Fruit fly (Drosophila melanogaster) whole organism, embryonic: ENCODE data around the gene CG10195.

Experiments used
- CG10267 ChIP-seq: fragments of 200-800 bp; sonication (Bioruptor generic); optimal IDR thresholded peaks from 2 replicates; lab custom pipeline; 2018; ENCODE audit warnings: missing biosample characterization, mild to moderate bottlenecking, missing genetic modification characterization, moderate library complexity
- CG10565 ChIP-seq: fragments of 200-800 bp; sonication (Bioruptor generic); optimal IDR thresholded peaks from 3 replicates; lab custom pipeline; 2016; ENCODE audit warnings: missing biosample characterization, mild to moderate bottlenecking, missing genetic modification characterization
- CG11093 ChIP-seq: fragments of 200-800 bp; sonication (Bioruptor generic); IDR thresholded peaks from 3 replicates; pipeline ENCODE4 v1.3.6; 2022; ENCODE audit warnings: missing biosample characterization, missing genetic modification characterization
- CG11456 ChIP-seq: fragments of 200-800 bp; sonication (Bioruptor generic); IDR thresholded peaks from 3 replicates; pipeline ENCODE4 v1.3.6; 2022; ENCODE audit warnings: missing biosample characterization, missing genetic modification characterization
- CG11504 ChIP-seq: fragments of 200-800 bp; sonication (Bioruptor generic); optimal IDR thresholded peaks from 3 replicates; lab custom pipeline; 2019; ENCODE audit warnings: missing biosample characterization, mild to moderate bottlenecking, missing genetic modification characterization, moderate library complexity
- CG12071 ChIP-seq: fragments of 200-800 bp; sonication (Bioruptor generic); optimal IDR thresholded peaks from 3 replicates; lab custom pipeline; 2018; ENCODE audit warnings: missing biosample characterization, mild to moderate bottlenecking, missing genetic modification characterization
- CG1647 ChIP-seq: fragments of 200-800 bp; sonication (Bioruptor generic); optimal IDR thresholded peaks from 3 replicates; lab custom pipeline; 2016; ENCODE audit warnings: missing biosample characterization, missing genetic modification characterization
- CG16813 ChIP-seq: fragments of 200-800 bp; sonication (Bioruptor generic); IDR thresholded peaks from 3 replicates; pipeline ENCODE4 v1.3.6; 2022; ENCODE audit warnings: missing biosample characterization, missing genetic modification characterization; ENCODE audit not compliant: partially characterized antibody
- CG16815 ChIP-seq: fragments of 200-800 bp; sonication (Bioruptor generic); optimal IDR thresholded peaks from 3 replicates; lab custom pipeline; 2017; ENCODE audit warnings: missing biosample characterization, mild to moderate bottlenecking, missing genetic modification characterization
- CG17385 ChIP-seq: fragments of 200-800 bp; sonication (Bioruptor generic); optimal IDR thresholded peaks from 3 replicates; lab custom pipeline; 2018; ENCODE audit warnings: missing biosample characterization, mild to moderate bottlenecking, missing genetic modification characterization
- CG17612 ChIP-seq: fragments of 200-800 bp; sonication (Bioruptor generic); IDR thresholded peaks from 2 replicates; pipeline ENCODE4 v1.3.6; 2022; ENCODE audit warnings: missing biosample characterization, missing genetic modification characterization
- CG1792 ChIP-seq: fragments of 200-800 bp; sonication (Bioruptor generic); optimal IDR thresholded peaks from 2 replicates; lab custom pipeline; 2016; ENCODE audit warnings: missing biosample characterization, missing genetic modification characterization
- CG18262 ChIP-seq: fragments of 200-800 bp; optimal IDR thresholded peaks from 3 replicates; lab custom pipeline; 2019; ENCODE audit warnings: missing biosample characterization, mild to moderate bottlenecking, missing genetic modification characterization, moderate library complexity
- CG2678 ChIP-seq: fragments of 200-800 bp; sonication (Bioruptor generic); optimal IDR thresholded peaks from 3 replicates; lab custom pipeline; 2019; ENCODE audit warnings: missing biosample characterization, mild to moderate bottlenecking, missing genetic modification characterization, moderate library complexity
- CG31388 ChIP-seq: fragments of 200-800 bp; sonication (Bioruptor generic); optimal IDR thresholded peaks from 2 replicates; lab custom pipeline; 2016; ENCODE audit warnings: missing biosample characterization, missing genetic modification characterization
- CG34376 ChIP-seq: fragments of 200-800 bp; sonication (Bioruptor generic); optimal IDR thresholded peaks from 2 replicates; lab custom pipeline; 2018; ENCODE audit warnings: missing biosample characterization, mild to moderate bottlenecking, missing genetic modification characterization
- CG43689 ChIP-seq: fragments of 200-800 bp; sonication (Bioruptor generic); IDR thresholded peaks from 2 replicates; pipeline ENCODE4 v1.3.6; 2022; ENCODE audit warnings: missing biosample characterization, missing genetic modification characterization
- CG4707 ChIP-seq: fragments of 200-800 bp; sonication (Bioruptor generic); optimal IDR thresholded peaks from 2 replicates; lab custom pipeline; 2018; ENCODE audit warnings: missing biosample characterization, mild to moderate bottlenecking, missing genetic modification characterization, moderate library complexity
- CG5245 ChIP-seq: fragments of 200-800 bp; sonication (Bioruptor generic); optimal IDR thresholded peaks from 3 replicates; lab custom pipeline; 2016; ENCODE audit warnings: missing biosample characterization, missing genetic modification characterization
- CG6254 ChIP-seq: fragments of 200-800 bp; sonication (Bioruptor generic); optimal IDR thresholded peaks from 3 replicates; lab custom pipeline; 2017; ENCODE audit warnings: mild to moderate bottlenecking, missing biosample characterization, missing genetic modification reagents, missing genetic modification characterization
- CG6791 ChIP-seq: fragments of 200-800 bp; sonication (Bioruptor generic); IDR thresholded peaks from 3 replicates; pipeline ENCODE4 v1.3.6; 2022; ENCODE audit warnings: missing biosample characterization, missing genetic modification characterization; ENCODE audit not compliant: partially characterized antibody
- CG6854 ChIP-seq: fragments of 200-800 bp; sonication (Bioruptor generic); optimal IDR thresholded peaks from 3 replicates; lab custom pipeline; 2017; ENCODE audit warnings: missing biosample characterization, mild to moderate bottlenecking, missing genetic modification characterization
- CG7357 ChIP-seq: fragments of 200-800 bp; sonication (Bioruptor generic); IDR thresholded peaks from 3 replicates; pipeline ENCODE4 v1.3.6; 2022; ENCODE audit warnings: missing biosample characterization, missing genetic modification characterization
- CG7987 ChIP-seq: fragments of 200-800 bp; sonication (Bioruptor generic); optimal IDR thresholded peaks from 2 replicates; lab custom pipeline; 2018; ENCODE audit warnings: missing biosample characterization, mild to moderate bottlenecking, missing genetic modification characterization, moderate library complexity
- CG8290 ChIP-seq, 3 experiments: fragments of 200-800 bp; sonication (Bioruptor generic); optimal IDR thresholded peaks; 2 replicates each; lab custom pipeline; 2016 to 2019; ENCODE audit warnings: missing biosample characterization in 3 of 3, missing genetic modification characterization in 3 of 3, mild to moderate bottlenecking in 2 of 3, moderate library complexity in 1 of 3
- CG8924 ChIP-seq: fragments of 200-800 bp; optimal IDR thresholded peaks from 3 replicates; lab custom pipeline; 2019; ENCODE audit warnings: missing biosample characterization, mild to moderate bottlenecking, missing genetic modification characterization, moderate library complexity
- ERR ChIP-seq: fragments of 200-800 bp; sonication (Bioruptor generic); optimal IDR thresholded peaks from 2 replicates; lab custom pipeline; 2016; ENCODE audit warnings: missing biosample characterization, missing genetic modification characterization
- Elba2 ChIP-seq: fragments of 200-800 bp; sonication (Bioruptor generic); optimal IDR thresholded peaks from 3 replicates; lab custom pipeline; 2016; ENCODE audit warnings: missing biosample characterization, missing genetic modification characterization
- HLH4C ChIP-seq: fragments of 200-800 bp; sonication (Bioruptor generic); IDR thresholded peaks from 3 replicates; pipeline ENCODE4 v1.3.6; 2022; ENCODE audit warnings: missing biosample characterization, missing genetic modification characterization; ENCODE audit not compliant: partially characterized antibody
- HmgZ ChIP-seq: fragments of 200-800 bp; sonication (Bioruptor generic); optimal IDR thresholded peaks from 2 replicates; lab custom pipeline; 2018; ENCODE audit warnings: missing biosample characterization, mild to moderate bottlenecking, missing genetic modification characterization
- Mrtf ChIP-seq: fragments of 200-800 bp; sonication (Bioruptor generic); IDR thresholded peaks from 3 replicates; pipeline ENCODE4 v1.3.6; 2022; ENCODE audit warnings: missing biosample characterization, missing genetic modification characterization
- Nf-YB ChIP-seq: fragments of 200-800 bp; sonication (Bioruptor generic); optimal IDR thresholded peaks from 3 replicates; lab custom pipeline; 2019; ENCODE audit warnings: missing biosample characterization, mild to moderate bottlenecking, missing genetic modification characterization, moderate library complexity
- Poxn ChIP-seq: fragments of 200-800 bp; sonication (Bioruptor generic); IDR thresholded peaks from 2 replicates; pipeline ENCODE4 v1.3.6; 2022; ENCODE audit warnings: missing biosample characterization, missing genetic modification characterization
- Rfx ChIP-seq: fragments of 200-800 bp; sonication (Bioruptor generic); IDR thresholded peaks from 2 replicates; pipeline ENCODE4 v1.3.6; 2022; ENCODE audit warnings: missing biosample characterization, missing genetic modification characterization
- Taf1 ChIP-seq: fragments of 200-800 bp; sonication (Bioruptor generic); IDR thresholded peaks from 2 replicates; pipeline ENCODE4 v1.3.6; 2022; ENCODE audit warnings: missing biosample characterization, missing genetic modification characterization
- Trl ChIP-seq, 3 experiments: fragments of >200 bp in 2 of 3; fragments of 200-800 bp in 1 of 3; sonication (Bioruptor generic) in 1 of 3; optimal IDR thresholded peaks; 2 replicates in 1 of 3; 3 replicates in 2 of 3; lab custom pipeline; 2016 to 2017; ENCODE audit warnings: missing biosample characterization in 1 of 3, missing genetic modification characterization in 1 of 3
- Vsx1 ChIP-seq: fragments of 200-800 bp; sonication (Bioruptor generic); optimal IDR thresholded peaks from 2 replicates; lab custom pipeline; 2017; ENCODE audit warnings: missing biosample characterization, mild to moderate bottlenecking, missing genetic modification characterization, missing genetic modification reagents
- ash1 ChIP-seq: fragments of 200-800 bp; sonication (Bioruptor generic); optimal IDR thresholded peaks from 2 replicates; lab custom pipeline; 2018; ENCODE audit warnings: missing biosample characterization, mild to moderate bottlenecking, missing genetic modification characterization
- cato ChIP-seq: fragments of 200-800 bp; sonication (Bioruptor generic); optimal IDR thresholded peaks from 2 replicates; lab custom pipeline; 2016; ENCODE audit warnings: missing biosample characterization, missing genetic modification characterization, borderline replicate concordance
- dm ChIP-seq: fragments of 200-800 bp; sonication (Bioruptor generic); optimal IDR thresholded peaks from 3 replicates; lab custom pipeline; 2016; ENCODE audit warnings: missing biosample characterization, missing genetic modification characterization
- emc ChIP-seq: fragments of 200-800 bp; sonication (Bioruptor generic); optimal IDR thresholded peaks from 2 replicates; lab custom pipeline; 2016; ENCODE audit warnings: missing biosample characterization, missing genetic modification characterization
- eve ChIP-seq, 2 experiments: fragments of >200 bp; optimal IDR thresholded peaks; 2 replicates each; lab custom pipeline; 2017; ENCODE audit warnings: missing biosample characterization in 2 of 2, missing genetic modification characterization in 2 of 2
- fru ChIP-seq: fragments of >200 bp; optimal IDR thresholded peaks from 2 replicates; lab custom pipeline; 2017
- ftz-f1 ChIP-seq: fragments of 200-800 bp; sonication (Bioruptor generic); optimal IDR thresholded peaks from 2 replicates; lab custom pipeline; 2016; ENCODE audit warnings: missing biosample characterization, missing genetic modification characterization
- gro ChIP-seq: fragments of 200-800 bp; sonication (Bioruptor generic); optimal IDR thresholded peaks from 2 replicates; lab custom pipeline; 2016; ENCODE audit warnings: missing biosample characterization, missing genetic modification characterization
- hbn ChIP-seq: fragments of 200-800 bp; sonication (Bioruptor generic); IDR thresholded peaks from 2 replicates; pipeline ENCODE4 v1.3.6; 2022; ENCODE audit warnings: missing biosample characterization, missing genetic modification characterization; ENCODE audit not compliant: partially characterized antibody
- her ChIP-seq: fragments of 200-800 bp; sonication (Bioruptor generic); optimal IDR thresholded peaks from 2 replicates; lab custom pipeline; 2016; ENCODE audit warnings: missing biosample characterization, missing genetic modification characterization
- kah ChIP-seq: fragments of 200-800 bp; sonication (Bioruptor generic); optimal IDR thresholded peaks from 2 replicates; lab custom pipeline; 2018; ENCODE audit warnings: missing biosample characterization, mild to moderate bottlenecking, missing genetic modification characterization
- stc ChIP-seq: fragments of 200-800 bp; sonication (Bioruptor generic); IDR thresholded peaks from 2 replicates; pipeline ENCODE4 v1.3.6; 2022; ENCODE audit warnings: missing biosample characterization, missing genetic modification characterization
- wdn ChIP-seq: fragments of 200-800 bp; sonication (Bioruptor generic); IDR thresholded peaks from 2 replicates; pipeline ENCODE4 v1.3.6; 2022; ENCODE audit warnings: missing biosample characterization, missing genetic modification characterization

CG10195 gene

DNA sequence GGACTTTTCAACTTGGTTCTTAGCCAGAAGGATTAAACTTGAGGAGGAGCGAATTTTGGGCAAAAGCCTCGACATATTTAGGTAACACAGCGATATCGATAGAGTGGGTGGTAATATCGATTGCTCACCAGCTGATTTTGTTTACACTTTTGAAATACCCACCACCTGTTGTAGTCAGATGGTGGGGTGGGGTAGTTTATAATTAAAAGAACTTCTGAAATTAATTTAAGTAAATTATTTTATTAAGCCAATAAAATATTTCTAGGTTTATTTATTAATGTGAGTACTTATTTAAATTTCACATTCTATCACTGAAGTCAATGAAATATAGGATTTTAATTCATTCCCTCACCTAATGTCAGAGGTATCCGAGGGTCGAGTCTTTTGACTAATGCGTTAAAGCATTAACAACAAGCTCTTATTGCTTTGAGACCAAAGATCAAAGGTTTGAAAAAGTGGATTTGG lies 5.5 kb upstream of the CG10195 start, which contains the start of the genes CG10194 and CG18094 (continued):
- TF ChIP-seq CG6791 (GFP tag; lab: Robert Waterston, UW) (peak; percentile 64; the same call in 2 of the 3 replicates), CG6854 (GFP tag; lab: Kevin White, UChicago) (no peak), kah (peak; percentile 100), CG10267 (tag; lab: Kevin White, UChicago) (peak; percentile 32), CG11456 (no peak), CG10565 (no peak), wdn (GFP tag; lab: Robert Waterston, UW) (no peak), CG11093 (GFP tag; lab: Robert Waterston, UW) (no peak), fru (lab: Kevin White, UChicago) (no peak), eve (GFP tag; optimal IDR thresholded peaks at IDR 0.05; lab: Kevin White, UChicago) (no peak), CG17385 (GFP tag; lab: Kevin White, UChicago) (peak; percentile 40), ash1 (GFP tag; lab: Kevin White, UChicago) (no peak), CG16813 (GFP tag; lab: Robert Waterston, UW) (peak; percentile 44; the same call in 2 of the 3 replicates), Rfx (GFP tag; lab: Robert Waterston, UW) (0 out of 2 replicates have a peak, but pooled peaks have one; percentile 12), CG16815 (peak; percentile 14), emc (GFP tag; lab: Kevin White, UChicago) (no peak), CG43689 (GFP tag; lab: Robert Waterston, UW) (no peak), hbn (GFP tag; lab: Robert Waterston, UW) (peak; percentile 52; the same call in 1 of the 2 replicates), CG8290 (GFP tag; optimal IDR thresholded peaks at IDR 0.05; lab: Kevin White, UChicago) (no peak), CG8290 (tag; optimal IDR thresholded peaks at IDR 0.05; lab: Kevin White, UChicago) (no peak), cato (GFP tag; lab: Kevin White, UChicago) (no peak), CG7987 (GFP tag; lab: Kevin White, UChicago) (no peak), Trl (optimal IDR thresholded peaks at IDR 0.05; lab: Kevin White, UChicago) (no peak), Trl (GFP tag; optimal IDR thresholded peaks at IDR 0.05; lab: Kevin White, UChicago) (no peak), CG5245 (no peak), CG7357 (GFP tag; lab: Robert Waterston, UW) (no peak), CG12071 (GFP tag; lab: Kevin White, UChicago) (no peak), HmgZ (tag; lab: Kevin White, UChicago) (peak; percentile 43), dm (no peak), CG1647 (GFP tag; lab: Kevin White, UChicago) (no peak), CG8924 (tag; lab: Kevin White, UChicago) (peak; percentile 18), CG18262 (tag; lab: Kevin White, UChicago) (no peak), ERR (no peak), stc (GFP tag; lab: Robert Waterston, UW) (peak; percentile 34; the same call in 1 of the 2 replicates), her (no peak), CG11504 (tag; lab: Kevin White, UChicago) (no peak), CG31388 (GFP tag; lab: Kevin White, UChicago) (no peak), Vsx1 (GFP tag; lab: Kevin White, UChicago) (no peak), ftz-f1 (GFP tag; lab: Kevin White, UChicago) (no peak), Nf-YB (GFP tag; lab: Kevin White, UChicago) (no peak), CG17612 (GFP tag; lab: Robert Waterston, UW) (no peak), CG2678 (no peak), Elba2 (GFP tag; lab: Kevin White, UChicago) (no peak), HLH4C (GFP tag; lab: Robert Waterston, UW) (peak; percentile 66), CG4707 (no peak), Poxn (GFP tag; lab: Robert Waterston, UW) (no peak), gro (GFP tag; lab: Kevin White, UChicago) (no peak), Taf1 (GFP tag; lab: Robert Waterston, UW) (no peak), CG1792 (GFP tag; lab: Kevin White, UChicago) (no peak), CG34376 (GFP tag; lab: Kevin White, UChicago) (peak; percentile 34), CG6254 (no peak), Mrtf (GFP tag; lab: Robert Waterston, UW) (no peak)
